Worm (Caenorhabditis elegans): Measurements from ENCODE around the gene ceh-58.

- TF ChIP-seq tab-1 (GFP tag; IDR thresholded peaks at IDR 0.05) (no peak), T22C8.4 (GFP tag; IDR thresholded peaks at IDR 0.05) (no peak), ztf-29 (GFP tag; IDR thresholded peaks at IDR 0.05) (no peak), ref-1 (GFP tag; conservative IDR thresholded peaks at IDR 0.05) (no peak)
Observed at ce11 chrII:10402991-10403390, 33.6 kb upstream of the ceh-58 start.
